Fruit fly (Drosophila melanogaster) whole organism, wandering third instar larva: ENCODE data around the gene asun.

Experiments
- Abd-B ChIP-seq: fragments of >200 bp; optimal IDR thresholded peaks from 2 replicates; lab custom pipeline; 2017; ENCODE audit warnings: missing biosample characterization, missing genetic modification characterization
- Hr78 ChIP-seq: fragments of >200 bp; optimal IDR thresholded peaks from 2 replicates; lab custom pipeline; 2017; ENCODE audit warnings: missing biosample characterization, missing genetic modification characterization
- Rel ChIP-seq, 2 experiments: fragments of 200-800 bp; sonication (Bioruptor generic) in 1 of 2; optimal IDR thresholded peaks; 2 replicates in 1 of 2; 3 replicates in 1 of 2; lab custom pipeline; 2016 to 2019; ENCODE audit warnings: mild to moderate bottlenecking in 2 of 2, missing biosample characterization in 2 of 2, missing genetic modification characterization in 2 of 2, moderate library complexity in 1 of 2
- Sp1 ChIP-seq: fragments of 200-800 bp; sonication (Bioruptor generic); optimal IDR thresholded peaks from 3 replicates; lab custom pipeline; 2019; ENCODE audit warnings: missing biosample characterization, mild to moderate bottlenecking, missing genetic modification characterization, moderate library complexity
- ey ChIP-seq: fragments of 200-800 bp; sonication (Bioruptor generic); optimal IDR thresholded peaks from 2 replicates; lab custom pipeline; 2016; ENCODE audit warnings: missing biosample characterization, missing genetic modification characterization
- h ChIP-seq: fragments of 200-800 bp; sonication (Bioruptor generic); optimal IDR thresholded peaks from 3 replicates; lab custom pipeline; 2016; ENCODE audit warnings: missing biosample characterization, mild to moderate bottlenecking, missing genetic modification characterization
- usp ChIP-seq: fragments of >200 bp; optimal IDR thresholded peaks from 2 replicates; lab custom pipeline; 2017; ENCODE audit warnings: missing biosample characterization, missing genetic modification characterization

- TF ChIP-seq usp (GFP tag; lab: Kevin White, UChicago): no peak
- no peak for TF ChIP-seq Abd-B
- peak; percentile 6 for TF ChIP-seq Sp1 (GFP tag; lab: Kevin White, UChicago)
- no peak for TF ChIP-seq ey (GFP tag; lab: Kevin White, UChicago)
- TF ChIP-seq h (GFP tag; lab: Kevin White, UChicago): no peak
- no peak for TF ChIP-seq Hr78 (GFP tag; lab: Kevin White, UChicago)
- TF ChIP-seq Rel (GFP tag; optimal IDR thresholded peaks at IDR 0.05; lab: Kevin White, UChicago): no peak
- TF ChIP-seq Rel (tag; optimal IDR thresholded peaks at IDR 0.05; lab: Kevin White, UChicago): no peak
Measured at dm6 chr3R:16214474-16215318, 49.4 kb upstream of the asun start.
